Fruit fly (Drosophila melanogaster) whole organism, embryonic: ENCODE results near the gene CG6574.

Experiments used
- Atf6 ChIP-seq: fragments of 200-800 bp; sonication (Bioruptor generic); IDR thresholded peaks from 2 replicates; pipeline ENCODE4 v1.3.6; 2022; ENCODE audit warnings: missing biosample characterization, missing genetic modification characterization
- CG12104 ChIP-seq: fragments of 200-800 bp; sonication (Bioruptor generic); optimal IDR thresholded peaks from 3 replicates; lab custom pipeline; 2016; ENCODE audit warnings: missing biosample characterization, missing genetic modification characterization
- CG13624 ChIP-seq: fragments of 200-800 bp; sonication (Bioruptor generic); optimal IDR thresholded peaks from 2 replicates; lab custom pipeline; 2016; ENCODE audit warnings: missing biosample characterization, missing genetic modification characterization
- CG13894 ChIP-seq: fragments of 200-800 bp; sonication (Bioruptor generic); optimal IDR thresholded peaks from 3 replicates; lab custom pipeline; 2018; ENCODE audit warnings: missing biosample characterization, mild to moderate bottlenecking, missing genetic modification characterization, moderate library complexity
- CG14441 ChIP-seq: fragments of 200-800 bp; sonication (Bioruptor generic); IDR thresholded peaks from 2 replicates; pipeline ENCODE4 v1.3.6; 2022; ENCODE audit warnings: missing biosample characterization, missing genetic modification characterization
- CG16813 ChIP-seq: fragments of 200-800 bp; sonication (Bioruptor generic); IDR thresholded peaks from 3 replicates; pipeline ENCODE4 v1.3.6; 2022; ENCODE audit warnings: missing biosample characterization, missing genetic modification characterization; ENCODE audit not compliant: partially characterized antibody
- CG16815 ChIP-seq: fragments of 200-800 bp; sonication (Bioruptor generic); optimal IDR thresholded peaks from 3 replicates; lab custom pipeline; 2017; ENCODE audit warnings: missing biosample characterization, mild to moderate bottlenecking, missing genetic modification characterization
- CG2199 ChIP-seq: fragments of 200-800 bp; sonication (Bioruptor generic); IDR thresholded peaks from 3 replicates; pipeline ENCODE4 v1.3.6; 2022; ENCODE audit warnings: missing biosample characterization, missing genetic modification characterization
- CG2678 ChIP-seq: fragments of 200-800 bp; sonication (Bioruptor generic); optimal IDR thresholded peaks from 3 replicates; lab custom pipeline; 2019; ENCODE audit warnings: missing biosample characterization, mild to moderate bottlenecking, missing genetic modification characterization, moderate library complexity
- CG2889 ChIP-seq: fragments of 200-800 bp; sonication (Bioruptor generic); IDR thresholded peaks from 3 replicates; pipeline ENCODE4 v1.3.6; 2022; ENCODE audit warnings: missing biosample characterization, missing genetic modification characterization
- CG31365 ChIP-seq: fragments of 200-800 bp; sonication (Bioruptor generic); optimal IDR thresholded peaks from 2 replicates; lab custom pipeline; 2018; ENCODE audit warnings: missing biosample characterization, mild to moderate bottlenecking, missing genetic modification characterization
- CG3163 ChIP-seq: fragments of 200-800 bp; sonication (Bioruptor generic); optimal IDR thresholded peaks from 3 replicates; lab custom pipeline; 2016; ENCODE audit warnings: missing biosample characterization, missing genetic modification characterization
- CG3281 ChIP-seq: fragments of 200-800 bp; sonication (Bioruptor generic); optimal IDR thresholded peaks from 3 replicates; lab custom pipeline; 2017; ENCODE audit warnings: missing biosample characterization, mild to moderate bottlenecking, missing genetic modification characterization
- CG34224 ChIP-seq: fragments of 200-800 bp; sonication (Bioruptor generic); IDR thresholded peaks from 3 replicates; pipeline ENCODE4 v1.3.6; 2022; ENCODE audit warnings: missing biosample characterization, missing genetic modification characterization; ENCODE audit not compliant: partially characterized antibody
- CG4328 ChIP-seq: fragments of 200-800 bp; sonication (Bioruptor generic); optimal IDR thresholded peaks from 3 replicates; lab custom pipeline; 2017; ENCODE audit warnings: missing biosample characterization, missing genetic modification reagents, missing genetic modification characterization
- CG4707 ChIP-seq: fragments of 200-800 bp; sonication (Bioruptor generic); optimal IDR thresholded peaks from 2 replicates; lab custom pipeline; 2018; ENCODE audit warnings: missing biosample characterization, mild to moderate bottlenecking, missing genetic modification characterization, moderate library complexity
- CG6654 ChIP-seq: fragments of 200-800 bp; sonication (Bioruptor generic); optimal IDR thresholded peaks from 2 replicates; lab custom pipeline; 2017; ENCODE audit warnings: missing biosample characterization, mild to moderate bottlenecking, missing genetic modification characterization
- CG7556 ChIP-seq: fragments of 200-800 bp; sonication (Bioruptor generic); optimal IDR thresholded peaks from 2 replicates; lab custom pipeline; 2017; ENCODE audit warnings: missing biosample characterization, mild to moderate bottlenecking, missing genetic modification characterization
- CG8281 ChIP-seq: fragments of 200-800 bp; sonication (Bioruptor generic); optimal IDR thresholded peaks from 2 replicates; lab custom pipeline; 2018; ENCODE audit warnings: missing biosample characterization, mild to moderate bottlenecking, missing genetic modification characterization, moderate library complexity
- CG9609 ChIP-seq: fragments of 200-800 bp; sonication (Bioruptor generic); optimal IDR thresholded peaks from 3 replicates; lab custom pipeline; 2016; ENCODE audit warnings: missing biosample characterization, missing genetic modification characterization
- D19A ChIP-seq: fragments of 200-800 bp; optimal IDR thresholded peaks from 3 replicates; lab custom pipeline; 2019; ENCODE audit warnings: missing biosample characterization, mild to moderate bottlenecking, missing genetic modification characterization, moderate library complexity
- ERR ChIP-seq: fragments of 200-800 bp; sonication (Bioruptor generic); optimal IDR thresholded peaks from 2 replicates; lab custom pipeline; 2016; ENCODE audit warnings: missing biosample characterization, missing genetic modification characterization
- Gsc ChIP-seq: fragments of 200-800 bp; sonication (Bioruptor generic); IDR thresholded peaks from 2 replicates; pipeline ENCODE4 v1.3.6; 2022; ENCODE audit warnings: missing biosample characterization, missing genetic modification characterization
- HmgD ChIP-seq: fragments of 200-800 bp; sonication (Bioruptor generic); optimal IDR thresholded peaks from 3 replicates; lab custom pipeline; 2016; ENCODE audit warnings: missing biosample characterization, missing genetic modification characterization
- Lpt ChIP-seq: fragments of >200 bp; optimal IDR thresholded peaks from 2 replicates; lab custom pipeline; 2018; ENCODE audit warnings: missing biosample characterization, missing genetic modification characterization
- Med ChIP-seq: fragments of 200-800 bp; sonication (Bioruptor generic); peaks from one replicate; lab custom pipeline; 2016; ENCODE audit warnings: missing biosample characterization, missing genetic modification characterization, mild to moderate bottlenecking, inconsistent platforms, moderate library complexity
- Sox102F ChIP-seq: fragments of 200-800 bp; sonication (Bioruptor generic); optimal IDR thresholded peaks from 2 replicates; lab custom pipeline; 2018; ENCODE audit warnings: missing biosample characterization, mild to moderate bottlenecking, missing genetic modification characterization, moderate library complexity
- Vsx1 ChIP-seq: fragments of 200-800 bp; sonication (Bioruptor generic); optimal IDR thresholded peaks from 2 replicates; lab custom pipeline; 2017; ENCODE audit warnings: missing biosample characterization, mild to moderate bottlenecking, missing genetic modification characterization, missing genetic modification reagents
- ab ChIP-seq: fragments of 200-800 bp; sonication (Bioruptor generic); optimal IDR thresholded peaks from 2 replicates; lab custom pipeline; 2016; ENCODE audit warnings: missing biosample characterization, missing genetic modification characterization
- ap ChIP-seq: fragments of 200-800 bp; sonication (Bioruptor generic); IDR thresholded peaks from 2 replicates; pipeline ENCODE4 v1.3.6; 2022; ENCODE audit warnings: missing biosample characterization, missing genetic modification characterization
- bbx ChIP-seq: fragments of 200-800 bp; sonication (Bioruptor generic); IDR thresholded peaks from 2 replicates; pipeline ENCODE4 v1.3.6; 2022; ENCODE audit warnings: missing biosample characterization, missing genetic modification characterization; ENCODE audit not compliant: partially characterized antibody
- cwo ChIP-seq: fragments of 200-800 bp; sonication (Bioruptor generic); optimal IDR thresholded peaks from 3 replicates; lab custom pipeline; 2017; ENCODE audit warnings: missing biosample characterization, missing genetic modification characterization, mild to moderate bottlenecking, moderate library complexity, missing genetic modification reagents
- esg ChIP-seq: fragments of 200-800 bp; sonication (Bioruptor generic); conservative IDR thresholded peaks from 2 replicates; pipeline ENCODE4 v1.3.6; 2022; ENCODE audit warnings: missing biosample characterization, missing genetic modification characterization
- eyg ChIP-seq: fragments of 200-800 bp; sonication (Bioruptor generic); optimal IDR thresholded peaks from 3 replicates; lab custom pipeline; 2016; ENCODE audit warnings: missing biosample characterization, missing genetic modification characterization
- fru ChIP-seq: fragments of >200 bp; optimal IDR thresholded peaks from 2 replicates; lab custom pipeline; 2017
- gcm ChIP-seq: fragments of 200-800 bp; sonication (Bioruptor generic); optimal IDR thresholded peaks from 2 replicates; lab custom pipeline; 2019; ENCODE audit warnings: missing biosample characterization, mild to moderate bottlenecking, missing genetic modification characterization, moderate library complexity
- mirr ChIP-seq: fragments of 200-800 bp; sonication (Bioruptor generic); optimal IDR thresholded peaks from 3 replicates; lab custom pipeline; 2018; ENCODE audit warnings: missing biosample characterization, mild to moderate bottlenecking, missing genetic modification characterization
- nerfin-1 ChIP-seq: fragments of 200-800 bp; sonication (Bioruptor generic); optimal IDR thresholded peaks from 3 replicates; lab custom pipeline; 2019; ENCODE audit warnings: missing biosample characterization, mild to moderate bottlenecking, missing genetic modification characterization, moderate library complexity
- nmo ChIP-seq: fragments of 200-800 bp; sonication (Bioruptor generic); optimal IDR thresholded peaks from 2 replicates; lab custom pipeline; 2018; ENCODE audit warnings: missing biosample characterization, mild to moderate bottlenecking, missing genetic modification characterization, moderate library complexity
- ro ChIP-seq: fragments of 200-800 bp; sonication (Bioruptor generic); IDR thresholded peaks from 2 replicates; pipeline ENCODE4 v1.3.6; 2022; ENCODE audit warnings: missing biosample characterization, missing genetic modification characterization
- salm ChIP-seq: fragments of 200-800 bp; sonication (Bioruptor generic); optimal IDR thresholded peaks from 2 replicates; lab custom pipeline; 2018; ENCODE audit warnings: missing biosample characterization, mild to moderate bottlenecking, missing genetic modification characterization
- schlank ChIP-seq: fragments of 200-800 bp; sonication (Bioruptor generic); optimal IDR thresholded peaks from 2 replicates; lab custom pipeline; 2018; ENCODE audit warnings: missing biosample characterization, mild to moderate bottlenecking, missing genetic modification characterization
- sd ChIP-seq: fragments of 200-800 bp; sonication (Bioruptor generic); optimal IDR thresholded peaks from 3 replicates; lab custom pipeline; 2018; ENCODE audit warnings: missing biosample characterization, mild to moderate bottlenecking, missing genetic modification characterization, moderate library complexity
- shn ChIP-seq: fragments of 200-800 bp; sonication (Bioruptor generic); optimal IDR thresholded peaks from 3 replicates; lab custom pipeline; 2016; ENCODE audit warnings: missing biosample characterization, missing genetic modification characterization
- sima ChIP-seq: fragments of 200-800 bp; sonication (Bioruptor generic); optimal IDR thresholded peaks from 2 replicates; lab custom pipeline; 2016; ENCODE audit warnings: missing biosample characterization, missing genetic modification characterization
- ssp ChIP-seq: fragments of 200-800 bp; sonication (Bioruptor generic); IDR thresholded peaks from 2 replicates; pipeline ENCODE4 v1.3.6; 2022; ENCODE audit warnings: missing biosample characterization, missing genetic modification characterization
- tap ChIP-seq: fragments of 200-800 bp; optimal IDR thresholded peaks from 3 replicates; lab custom pipeline; 2019; ENCODE audit warnings: missing biosample characterization, mild to moderate bottlenecking, missing genetic modification characterization, moderate library complexity

The CG6574 gene

dm6 chr3R:10852232-10852774 is 10.5 kb downstream of the CG6574 start, which contains the start of gene CG4565 (continued):
- TF ChIP-seq Gsc = no peak
- TF ChIP-seq mirr (GFP tag; lab: Kevin White, UChicago) = peak; percentile 26

- TF ChIP-seq CG9609 (GFP tag; lab: Kevin White, UChicago) (no peak), sd (tag; lab: Kevin White, UChicago) (peak; percentile 46), CG13624 (GFP tag; lab: Kevin White, UChicago) (peak; percentile 5), CG2199 (GFP tag; lab: Robert Waterston, UW) (peak; percentile 67; the same call in 1 of the 3 replicates), CG13894 (tag; lab: Kevin White, UChicago) (peak; percentile 76), CG8281 (tag; lab: Kevin White, UChicago) (no peak), tap (no peak), nerfin-1 (tag; lab: Kevin White, UChicago) (peak; percentile 65), Med (GFP tag; lab: Kevin White, UChicago) (peak; percentile 77)
Observed at dm6 chr3R:10850636-10851035, 12.2 kb downstream of the CG6574 start.

dm6 chr3R:10849515-10849973 is 13.2 kb downstream of the CG6574 start, which contains the start of gene CG42394:
Gene CG42394 (plus strand): TSS chr3R:10849825.
- TF ChIP-seq esg (peak; percentile 88), cwo (GFP tag; lab: Kevin White, UChicago) (peak; percentile 95), CG3163 (peak; percentile 50), CG6654 (GFP tag; lab: Kevin White, UChicago) (peak; percentile 89), shn (peak; percentile 46), CG14441 (peak; percentile 93), Lpt (GFP tag; lab: Kevin White, UChicago) (no peak), CG2889 (GFP tag; lab: Robert Waterston, UW) (peak; percentile 88), CG16813 (0 out of 3 replicates have a peak, but pooled peaks have one; percentile 41), ssp (GFP tag; lab: Robert Waterston, UW) (peak; percentile 78), Sox102F (GFP tag; lab: Kevin White, UChicago) (peak; percentile 94), schlank (peak; percentile 70), CG16815 (GFP tag; lab: Kevin White, UChicago) (peak; percentile 89), CG4328 (GFP tag; lab: Kevin White, UChicago) (peak; percentile 86), Atf6 (GFP tag; lab: Robert Waterston, UW) (peak; percentile 96), nmo (peak; percentile 98), bbx (GFP tag; lab: Robert Waterston, UW) (0 out of 2 replicates have a peak, but pooled peaks have one; percentile 37), ab (no peak), CG34224 (GFP tag; lab: Robert Waterston, UW) (no peak), HmgD (no peak), CG31365 (peak; percentile 40), fru (lab: Kevin White, UChicago) (no peak), ro (peak; percentile 74), CG4707 (GFP tag; lab: Kevin White, UChicago) (peak; percentile 79), ap (GFP tag; lab: Robert Waterston, UW) (peak; percentile 88), CG7556 (GFP tag; lab: Kevin White, UChicago) (peak; percentile 97), eyg (GFP tag; lab: Kevin White, UChicago) (no peak), sima (GFP tag; lab: Kevin White, UChicago) (no peak), Vsx1 (GFP tag; lab: Kevin White, UChicago) (peak; percentile 94), ERR (GFP tag; lab: Kevin White, UChicago) (peak; percentile 67), CG12104 (GFP tag; lab: Kevin White, UChicago) (peak; percentile 96), gcm (GFP tag; lab: Kevin White, UChicago) (peak; percentile 94), CG2678 (tag; lab: Kevin White, UChicago) (peak; percentile 97), D19A (tag; lab: Kevin White, UChicago) (peak; percentile 96), salm (tag; lab: Kevin White, UChicago) (peak; percentile 83), CG3281 (GFP tag; lab: Kevin White, UChicago) (peak; percentile 98)
